Worm (Caenorhabditis elegans): Measurements from ENCODE around the gene T05C1.5.

DNA sequence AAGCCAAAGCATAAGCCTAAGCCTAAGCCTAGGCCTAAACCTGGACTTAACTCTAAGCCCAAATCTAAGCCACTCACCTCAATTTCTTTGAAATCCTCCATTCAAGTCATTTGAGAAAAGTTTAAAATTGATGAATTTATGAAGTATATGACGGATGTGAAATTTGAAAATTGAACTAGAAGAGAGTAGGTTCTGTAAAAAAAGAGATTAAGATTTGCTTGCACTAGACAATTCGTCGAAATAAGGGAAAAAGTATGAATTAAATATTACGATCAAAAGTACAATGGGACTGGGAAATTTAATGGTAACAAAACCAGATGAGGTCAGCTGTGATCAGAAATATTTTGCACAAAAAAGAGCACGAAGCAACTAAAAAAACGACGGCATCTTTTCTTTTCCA, 37.6 kb downstream of the T05C1.5 start, which contains the start of gene twk-2:
- TF ChIP-seq T22C8.4 (GFP tag; IDR thresholded peaks at IDR 0.05): no peak
- no peak for TF ChIP-seq ztf-23 (GFP tag; IDR thresholded peaks at IDR 0.05)
- TF ChIP-seq ref-1 (GFP tag; conservative IDR thresholded peaks at IDR 0.05): no peak
- no peak for TF ChIP-seq med-1 (GFP tag; optimal IDR thresholded peaks at IDR 0.05; ENCODE audit: insufficient read depth)
- TF ChIP-seq ztf-29 (GFP tag; IDR thresholded peaks at IDR 0.05): no peak
- no peak for TF ChIP-seq flt-1 (GFP tag; IDR thresholded peaks at IDR 0.05)
- no peak for TF ChIP-seq klf-2 (GFP tag; conservative IDR thresholded peaks at IDR 0.05)
- no peak for TF ChIP-seq cog-1 (tag; optimal IDR thresholded peaks at IDR 0.05)
- no peak for TF ChIP-seq tab-1 (GFP tag; IDR thresholded peaks at IDR 0.05)

Data from whole organism, midembryonic.